Fruit fly (Drosophila melanogaster): ENCODE measurements around the gene Cad86C.

The Cad86C gene

dm6 chr3R:10893327-10893726 is 66.4 kb downstream of the Cad86C start, which contains the start of gene CG6621 (continued):
- peak; percentile 2 for TF ChIP-seq nerfin-1 (tag; optimal IDR thresholded peaks at IDR 0.05)
- TF ChIP-seq CG4854 (GFP tag; optimal IDR thresholded peaks at IDR 0.05): no peak
- no peak for TF ChIP-seq CG12236 (GFP tag; optimal IDR thresholded peaks at IDR 0.05)
- TF ChIP-seq sens-2 (GFP tag; IDR thresholded peaks at IDR 0.05): no peak
- no peak for TF ChIP-seq gcm2 (GFP tag; optimal IDR thresholded peaks at IDR 0.05)
- TF ChIP-seq HLH4C (GFP tag; IDR thresholded peaks at IDR 0.05; ENCODE audit: partially characterized antibody): 0 out of 3 replicates have a peak, but pooled peaks have one; percentile 36
- TF ChIP-seq ttk (GFP tag; IDR thresholded peaks at IDR 0.05): no peak
- no peak for TF ChIP-seq aop (GFP tag; IDR thresholded peaks at IDR 0.05)
- TF ChIP-seq pan (optimal IDR thresholded peaks at IDR 0.05): no peak
- no peak for TF ChIP-seq pan (GFP tag; optimal IDR thresholded peaks at IDR 0.05 in 1 of 2, IDR thresholded peaks at IDR 0.05 in 1 of 2)
- TF ChIP-seq Ets65A (GFP tag): peak; percentile 84
- TF ChIP-seq CG32772 (GFP tag; IDR thresholded peaks at IDR 0.05): no peak
- TF ChIP-seq ab (GFP tag; optimal IDR thresholded peaks at IDR 0.05): no peak
- 0 out of 2 replicates have a peak, but pooled peaks have one; percentile 24 for TF ChIP-seq ato (GFP tag; IDR thresholded peaks at IDR 0.05; ENCODE audit: partially characterized antibody)
- TF ChIP-seq Ravus (GFP tag; IDR thresholded peaks at IDR 0.05): no peak
- peak; percentile 4 for TF ChIP-seq HmgD (GFP tag; optimal IDR thresholded peaks at IDR 0.05)
- no peak for TF ChIP-seq yki (optimal IDR thresholded peaks at IDR 0.05)
- TF ChIP-seq Rx (GFP tag; IDR thresholded peaks at IDR 0.05): no peak
- no peak for TF ChIP-seq CG10209 (GFP tag; optimal IDR thresholded peaks at IDR 0.05)
- TF ChIP-seq wdn (GFP tag; IDR thresholded peaks at IDR 0.05): no peak
- TF ChIP-seq bcd (GFP tag; optimal IDR thresholded peaks at IDR 0.05): peak; percentile 9
- TF ChIP-seq schlank (tag; optimal IDR thresholded peaks at IDR 0.05): no peak
- peak; percentile 70 for TF ChIP-seq CG16813 (GFP tag; IDR thresholded peaks at IDR 0.05; ENCODE audit: partially characterized antibody)
- peak; percentile 27 for TF ChIP-seq p53 (GFP tag; optimal IDR thresholded peaks at IDR 0.05)
- peak; percentile 10 for TF ChIP-seq bigmax (GFP tag; optimal IDR thresholded peaks at IDR 0.05)
- TF ChIP-seq CG17912 (GFP tag; optimal IDR thresholded peaks at IDR 0.05): peak; percentile 30
- TF ChIP-seq CG11398 (GFP tag; optimal IDR thresholded peaks at IDR 0.05): no peak
- TF ChIP-seq CG16863 (GFP tag; optimal IDR thresholded peaks at IDR 0.05): no peak
- no peak for TF ChIP-seq crol (GFP tag; IDR thresholded peaks at IDR 0.05)
- no peak for TF ChIP-seq CG14860 (GFP tag; IDR thresholded peaks at IDR 0.05; ENCODE audit: partially characterized antibody)
- TF ChIP-seq Bteb2 (GFP tag; optimal IDR thresholded peaks at IDR 0.05): no peak
- no peak for TF ChIP-seq CG1602 (GFP tag; optimal IDR thresholded peaks at IDR 0.05)
- TF ChIP-seq TFAM (GFP tag; optimal IDR thresholded peaks at IDR 0.05): no peak
- TF ChIP-seq h (optimal IDR thresholded peaks at IDR 0.05): no peak
- TF ChIP-seq gsb (GFP tag; IDR thresholded peaks at IDR 0.05): no peak
- TF ChIP-seq fd96Cb (tag; optimal IDR thresholded peaks at IDR 0.05): no peak
- TF ChIP-seq Lim3 (GFP tag; IDR thresholded peaks at IDR 0.05): no peak
- no peak for TF ChIP-seq emc (GFP tag; optimal IDR thresholded peaks at IDR 0.05)
- no peak for TF ChIP-seq chn (GFP tag; optimal IDR thresholded peaks at IDR 0.05)
- TF ChIP-seq CG15601 (tag; optimal IDR thresholded peaks at IDR 0.05): no peak
- no peak for TF ChIP-seq CG15696 (tag; optimal IDR thresholded peaks at IDR 0.05)
- no peak for TF ChIP-seq chinmo (GFP tag; IDR thresholded peaks at IDR 0.05; ENCODE audit: partially characterized antibody)
- TF ChIP-seq Side (GFP tag; optimal IDR thresholded peaks at IDR 0.05): no peak
- TF ChIP-seq en (GFP tag; optimal IDR thresholded peaks at IDR 0.05): no peak
- no peak; the same call in 1 of the 2 replicates for TF ChIP-seq tna (GFP tag; IDR thresholded peaks at IDR 0.05; ENCODE audit: partially characterized antibody)
- TF ChIP-seq CG1792 (GFP tag; optimal IDR thresholded peaks at IDR 0.05): no peak
- peak; percentile 99 for TF ChIP-seq stwl (tag; optimal IDR thresholded peaks at IDR 0.05)
- TF ChIP-seq CG9215 (GFP tag; IDR thresholded peaks at IDR 0.05): no peak
- TF ChIP-seq YL-1 (GFP tag; optimal IDR thresholded peaks at IDR 0.05): peak; percentile 82
- TF ChIP-seq wor (GFP tag; IDR thresholded peaks at IDR 0.05): no peak
- TF ChIP-seq BEAF-32 (GFP tag; optimal IDR thresholded peaks at IDR 0.05): peak; percentile 74
- no peak for TF ChIP-seq Stat92E (GFP tag; optimal IDR thresholded peaks at IDR 0.05)
- peak; percentile 49 for TF ChIP-seq CG2712 (tag; optimal IDR thresholded peaks at IDR 0.05)
